Worm (Caenorhabditis elegans): ENCODE measurements around the gene oig-3.

- no peak for TF ChIP-seq sem-2 (GFP tag; optimal IDR thresholded peaks at IDR 0.05)
- TF ChIP-seq nhr-237 (tag; optimal IDR thresholded peaks at IDR 0.05), result no peak
- TF ChIP-seq ceh-39 (tag; optimal IDR thresholded peaks at IDR 0.05), result no peak
- TF ChIP-seq mep-1 (tag; optimal IDR thresholded peaks at IDR 0.05), result no peak
- no peak for TF ChIP-seq unc-62 (GFP tag; optimal IDR thresholded peaks at IDR 0.05)
- TF ChIP-seq ces-1 (GFP tag; optimal IDR thresholded peaks at IDR 0.05), result no peak
- no peak for TF ChIP-seq nhr-76 (tag; optimal IDR thresholded peaks at IDR 0.05)
- no peak for TF ChIP-seq lin-13 (tag; optimal IDR thresholded peaks at IDR 0.05)
- TF ChIP-seq elt-1 (tag; optimal IDR thresholded peaks at IDR 0.05; ENCODE audit: borderline replicate concordance, insufficient read depth), result no peak
- TF ChIP-seq lsy-2 (tag; optimal IDR thresholded peaks at IDR 0.05), result peak; percentile 17
- no peak for TF ChIP-seq blmp-1 (tag; optimal IDR thresholded peaks at IDR 0.05)
Measured at ce11 chrV:14698005-14698404, 31.4 kb upstream of the oig-3 start.
